Fruit fly (Drosophila melanogaster) whole organism: ENCODE data around the gene CG12645.

ENCODE experiments used
- CG8478 ChIP-seq: fragments of >200 bp; optimal IDR thresholded peaks from 2 replicates; lab custom pipeline; 2018; ENCODE audit warnings: inconsistent platforms
- Dll ChIP-seq: fragments of >200 bp; optimal IDR thresholded peaks from 2 replicates; lab custom pipeline; 2017
- EcR ChIP-seq, 2 experiments: fragments of >200 bp; optimal IDR thresholded peaks; 2 replicates each; lab custom pipeline; 2017; ENCODE audit warnings: missing biosample characterization in 2 of 2, missing genetic modification characterization in 2 of 2, missing genetic modification reagents in 2 of 2
- pan ChIP-seq: fragments of >200 bp; optimal IDR thresholded peaks from 2 replicates; lab custom pipeline; 2017
- psq ChIP-seq: fragments of >200 bp; optimal IDR thresholded peaks from 2 replicates; lab custom pipeline; 2017
- usp ChIP-seq: fragments of >200 bp; optimal IDR thresholded peaks from 2 replicates; lab custom pipeline; 2017; ENCODE audit warnings: missing biosample characterization, missing genetic modification characterization, mixed read lengths

The CG12645 gene

dm6 chrX:10137587-10137986, 15.8 kb upstream of the CG12645 start:
- TF ChIP-seq pan (no peak), Dll (no peak), EcR (GFP tag; optimal IDR thresholded peaks at IDR 0.05; lab: Kevin White, UChicago) (no peak), CG8478 (lab: Kevin White, UChicago) (no peak), usp (GFP tag; lab: Kevin White, UChicago) (no peak), psq (lab: Kevin White, UChicago) (no peak)

dm6 chrX:10158175-10158574, 4.8 kb downstream of the CG12645 start, which contains the start of gene CG43902:
CG43902 (plus strand) TSS chrX:10158434.
- TF ChIP-seq Dll (no peak), CG8478 (lab: Kevin White, UChicago) (no peak), EcR (GFP tag; optimal IDR thresholded peaks at IDR 0.05; lab: Kevin White, UChicago) (no peak), pan (no peak), psq (lab: Kevin White, UChicago) (no peak), usp (GFP tag; lab: Kevin White, UChicago) (no peak)

dm6 chrX:10182867-10183266, 29.5 kb downstream of the CG12645 start:
- TF ChIP-seq psq (lab: Kevin White, UChicago): no peak
- no peak for TF ChIP-seq usp (GFP tag; lab: Kevin White, UChicago)
- no peak for TF ChIP-seq CG8478 (lab: Kevin White, UChicago)
- no peak for TF ChIP-seq pan

- TF ChIP-seq CG8478 (lab: Kevin White, UChicago): no peak
- no peak for TF ChIP-seq usp (GFP tag; lab: Kevin White, UChicago)
- no peak for TF ChIP-seq Dll
- TF ChIP-seq EcR (GFP tag; optimal IDR thresholded peaks at IDR 0.05; lab: Kevin White, UChicago): no peak
- TF ChIP-seq psq (lab: Kevin White, UChicago): no peak
- no peak for TF ChIP-seq pan
Measured at dm6 chrX:10184355-10185058, 31.1 kb downstream of the CG12645 start.

- TF ChIP-seq usp (GFP tag; lab: Kevin White, UChicago): no peak
- TF ChIP-seq Dll: no peak
- TF ChIP-seq EcR (GFP tag; optimal IDR thresholded peaks at IDR 0.05; lab: Kevin White, UChicago): no peak
- no peak for TF ChIP-seq pan
- no peak for TF ChIP-seq psq (lab: Kevin White, UChicago)
- no peak for TF ChIP-seq CG8478 (lab: Kevin White, UChicago)
Measured at dm6 chrX:10202595-10202994, 49.2 kb downstream of the CG12645 start.
